Fruit fly (Drosophila melanogaster) whole organism, adult: ENCODE results near the gene RecQ4.

Source experiments
- CG11617 ChIP-seq: fragments of 200-800 bp; sonication (Bioruptor generic); optimal IDR thresholded peaks from 2 replicates; lab custom pipeline; 2017; ENCODE audit warnings: mild to moderate bottlenecking, missing biosample characterization, missing genetic modification reagents, missing genetic modification characterization
- CG14711 ChIP-seq: fragments of 200-800 bp; sonication (Bioruptor generic); optimal IDR thresholded peaks from 2 replicates; lab custom pipeline; 2018; ENCODE audit warnings: missing biosample characterization, mild to moderate bottlenecking, missing genetic modification characterization, moderate library complexity
- CG1620 ChIP-seq: fragments of 200-800 bp; sonication (Bioruptor generic); optimal IDR thresholded peaks from 2 replicates; lab custom pipeline; 2016; ENCODE audit warnings: missing biosample characterization, missing genetic modification characterization
- CG33017 ChIP-seq: fragments of 200-800 bp; sonication (Bioruptor generic); optimal IDR thresholded peaks from 2 replicates; lab custom pipeline; 2018; ENCODE audit warnings: missing biosample characterization, mild to moderate bottlenecking, missing genetic modification characterization, moderate library complexity
- CG5204 ChIP-seq: fragments of 200-800 bp; sonication (Bioruptor generic); optimal IDR thresholded peaks from 2 replicates; lab custom pipeline; 2016; ENCODE audit warnings: missing biosample characterization, missing genetic modification characterization
- CG7045 ChIP-seq: fragments of 200-800 bp; sonication (Bioruptor generic); optimal IDR thresholded peaks from 2 replicates; lab custom pipeline; 2017; ENCODE audit warnings: missing biosample characterization, mild to moderate bottlenecking, missing genetic modification characterization
- CG7101 ChIP-seq: fragments of 200-800 bp; sonication (Bioruptor generic); optimal IDR thresholded peaks from 2 replicates; lab custom pipeline; 2018; ENCODE audit warnings: missing biosample characterization, mild to moderate bottlenecking, missing genetic modification characterization, moderate library complexity
- Clk ChIP-seq: fragments of 200-800 bp; sonication (Bioruptor generic); optimal IDR thresholded peaks from 2 replicates; lab custom pipeline; 2017; ENCODE audit warnings: missing biosample characterization, missing genetic modification characterization
- Hr96 ChIP-seq: fragments of 200-800 bp; sonication (Bioruptor generic); optimal IDR thresholded peaks from 2 replicates; lab custom pipeline; 2016; ENCODE audit warnings: missing biosample characterization, missing genetic modification characterization
- Mnt ChIP-seq: fragments of 200-800 bp; sonication (Bioruptor generic); optimal IDR thresholded peaks from 2 replicates; lab custom pipeline; 2016; ENCODE audit warnings: missing biosample characterization, mild to moderate bottlenecking, missing genetic modification characterization
- bab1 ChIP-seq: fragments of 200-800 bp; sonication (Bioruptor generic); optimal IDR thresholded peaks from 3 replicates; lab custom pipeline; 2019; ENCODE audit warnings: missing biosample characterization, mild to moderate bottlenecking, missing genetic modification characterization, moderate library complexity
- cic ChIP-seq: fragments of 200-800 bp; sonication (Bioruptor generic); optimal IDR thresholded peaks from 2 replicates; lab custom pipeline; 2017; ENCODE audit warnings: missing biosample characterization, mild to moderate bottlenecking, missing genetic modification characterization, moderate library complexity
- cnc ChIP-seq, 2 experiments: fragments of >200 bp; optimal IDR thresholded peaks; 2 replicates each; lab custom pipeline; 2017
- kay ChIP-seq: fragments of 200-800 bp; sonication (Bioruptor generic); peaks from one replicate; lab custom pipeline; 2016; ENCODE audit warnings: missing biosample characterization, missing genetic modification characterization, borderline replicate concordance
- ovo ChIP-seq: fragments of 200-800 bp; sonication (Bioruptor generic); optimal IDR thresholded peaks from 2 replicates; lab custom pipeline; 2016; ENCODE audit warnings: missing biosample characterization, missing genetic modification characterization
- pad ChIP-seq: fragments of 200-800 bp; sonication (Bioruptor generic); optimal IDR thresholded peaks from 3 replicates; lab custom pipeline; 2017; ENCODE audit warnings: missing biosample characterization, missing genetic modification characterization, mild to moderate bottlenecking, moderate library complexity, missing genetic modification reagents
- tj ChIP-seq: fragments of 200-800 bp; sonication (Bioruptor generic); optimal IDR thresholded peaks from 3 replicates; lab custom pipeline; 2017; ENCODE audit warnings: missing biosample characterization, mild to moderate bottlenecking, missing genetic modification characterization, moderate library complexity

Gene RecQ4

dm6 chr3L:8165436-8165835 is 10.3 kb downstream of the RecQ4 start, which contains the start of gene CG13675:
TSS of gene CG13675 (minus strand) at chr3L:8165518.
- TF ChIP-seq CG1620 (GFP tag; lab: Kevin White, UChicago) (no peak), Hr96 (no peak), CG7101 (tag; lab: Kevin White, UChicago) (no peak), kay (GFP tag; lab: Kevin White, UChicago) (no peak), CG11617 (GFP tag; lab: Kevin White, UChicago) (no peak), Clk (no peak), CG14711 (tag; lab: Kevin White, UChicago) (no peak)

- no peak for TF ChIP-seq CG33017 (tag; lab: Kevin White, UChicago)
- no peak for TF ChIP-seq ovo (GFP tag; lab: Kevin White, UChicago)
- no peak for TF ChIP-seq Clk
- peak; percentile 39 for TF ChIP-seq tj (GFP tag; lab: Kevin White, UChicago)
- TF ChIP-seq CG1620 (GFP tag; lab: Kevin White, UChicago), result no peak
Measured at dm6 chr3L:8159724-8160422, 15.9 kb downstream of the RecQ4 start, which contains the start of gene CG43886. TSS of gene CG43886 (minus strand) at chr3L:8159774.

- TF ChIP-seq bab1 (peak; percentile 49), tj (GFP tag; lab: Kevin White, UChicago) (peak; percentile 99), kay (GFP tag; lab: Kevin White, UChicago) (peak; percentile 76), Hr96 (no peak)
Measured at dm6 chr3L:8158715-8159380, 16.9 kb downstream of the RecQ4 start, which contains the start of gene CG42445. TSS of gene CG42445 (minus strand) at chr3L:8158900.

dm6 chr3L:8157079-8157478 is 18.7 kb downstream of the RecQ4 start:
- TF ChIP-seq cnc (optimal IDR thresholded peaks at IDR 0.05; lab: Kevin White, UChicago), result no peak
- TF ChIP-seq CG11617 (GFP tag; lab: Kevin White, UChicago), result no peak
- no peak for TF ChIP-seq Hr96
- no peak for TF ChIP-seq CG7101 (tag; lab: Kevin White, UChicago)
- no peak for TF ChIP-seq CG14711 (tag; lab: Kevin White, UChicago)
- TF ChIP-seq tj (GFP tag; lab: Kevin White, UChicago), result no peak
- no peak for TF ChIP-seq CG1620 (GFP tag; lab: Kevin White, UChicago)
- TF ChIP-seq bab1, result no peak
- no peak for TF ChIP-seq ovo (GFP tag; lab: Kevin White, UChicago)
- no peak for TF ChIP-seq pad (GFP tag; lab: Kevin White, UChicago)

dm6 chr3L:8156199-8156598 is 19.6 kb downstream of the RecQ4 start:
- TF ChIP-seq CG7045 (GFP tag; lab: Kevin White, UChicago) (no peak), Mnt (no peak), cic (no peak), tj (GFP tag; lab: Kevin White, UChicago) (no peak), Hr96 (no peak), CG7101 (tag; lab: Kevin White, UChicago) (no peak), cnc (optimal IDR thresholded peaks at IDR 0.05; lab: Kevin White, UChicago) (no peak)

- TF ChIP-seq CG5204 (GFP tag; lab: Kevin White, UChicago) (no peak), CG1620 (GFP tag; lab: Kevin White, UChicago) (no peak), Hr96 (no peak), CG7045 (GFP tag; lab: Kevin White, UChicago) (no peak)
Measured at dm6 chr3L:8155324-8155723, 20.5 kb downstream of the RecQ4 start.

- TF ChIP-seq Mnt, result no peak
- no peak for TF ChIP-seq CG33017 (tag; lab: Kevin White, UChicago)
- TF ChIP-seq tj (GFP tag; lab: Kevin White, UChicago), result peak; percentile 76
- no peak for TF ChIP-seq bab1
- no peak for TF ChIP-seq CG7101 (tag; lab: Kevin White, UChicago)
Measured at dm6 chr3L:8154544-8154943, 21.2 kb downstream of the RecQ4 start.

- TF ChIP-seq Hr96 (no peak), CG7045 (GFP tag; lab: Kevin White, UChicago) (peak; percentile 75), CG5204 (GFP tag; lab: Kevin White, UChicago) (peak; percentile 61), kay (GFP tag; lab: Kevin White, UChicago) (peak; percentile 4), tj (GFP tag; lab: Kevin White, UChicago) (peak; percentile 16), ovo (GFP tag; lab: Kevin White, UChicago) (no peak), CG33017 (tag; lab: Kevin White, UChicago) (no peak)
Measured at dm6 chr3L:8153206-8153996, 22.4 kb downstream of the RecQ4 start.
